Fruit fly (Drosophila melanogaster): ENCODE measurements around the gene CG6059.
A peak's percentile ranks its signal among the peaks of the same experiment; 100 is the strongest.

CG6059 gene

dm6 chr3R:27154001-27154400 is 29.5 kb upstream of the CG6059 start:
- peak; percentile 3; the same call in 1 of the 2 replicates for TF ChIP-seq Adf1 (GFP tag; IDR thresholded peaks at IDR 0.05)
- no peak for TF ChIP-seq Dek (tag; optimal IDR thresholded peaks at IDR 0.05)
- peak; percentile 39; the same call in 1 of the 2 replicates for TF ChIP-seq crol (GFP tag; IDR thresholded peaks at IDR 0.05)
- no peak for TF ChIP-seq CG14050 (GFP tag; IDR thresholded peaks at IDR 0.05)
- no peak for TF ChIP-seq zfh1 (GFP tag; IDR thresholded peaks at IDR 0.05)
- TF ChIP-seq chinmo (GFP tag; IDR thresholded peaks at IDR 0.05; ENCODE audit: partially characterized antibody) = 0 out of 4 replicates have a peak, but pooled peaks have one; percentile 31
- TF ChIP-seq bowl (GFP tag; IDR thresholded peaks at IDR 0.05) = no peak
- no peak for TF ChIP-seq fd3F (GFP tag; optimal IDR thresholded peaks at IDR 0.05)
- TF ChIP-seq scrt (GFP tag; optimal IDR thresholded peaks at IDR 0.05) = no peak
- no peak for TF ChIP-seq D19B (GFP tag; optimal IDR thresholded peaks at IDR 0.05)
- peak; percentile 82 for TF ChIP-seq ftz-f1 (GFP tag; optimal IDR thresholded peaks at IDR 0.05)
- no peak for TF ChIP-seq toy (GFP tag; IDR thresholded peaks at IDR 0.05)
- no peak for TF ChIP-seq CG13123 (GFP tag; optimal IDR thresholded peaks at IDR 0.05)

DNA sequence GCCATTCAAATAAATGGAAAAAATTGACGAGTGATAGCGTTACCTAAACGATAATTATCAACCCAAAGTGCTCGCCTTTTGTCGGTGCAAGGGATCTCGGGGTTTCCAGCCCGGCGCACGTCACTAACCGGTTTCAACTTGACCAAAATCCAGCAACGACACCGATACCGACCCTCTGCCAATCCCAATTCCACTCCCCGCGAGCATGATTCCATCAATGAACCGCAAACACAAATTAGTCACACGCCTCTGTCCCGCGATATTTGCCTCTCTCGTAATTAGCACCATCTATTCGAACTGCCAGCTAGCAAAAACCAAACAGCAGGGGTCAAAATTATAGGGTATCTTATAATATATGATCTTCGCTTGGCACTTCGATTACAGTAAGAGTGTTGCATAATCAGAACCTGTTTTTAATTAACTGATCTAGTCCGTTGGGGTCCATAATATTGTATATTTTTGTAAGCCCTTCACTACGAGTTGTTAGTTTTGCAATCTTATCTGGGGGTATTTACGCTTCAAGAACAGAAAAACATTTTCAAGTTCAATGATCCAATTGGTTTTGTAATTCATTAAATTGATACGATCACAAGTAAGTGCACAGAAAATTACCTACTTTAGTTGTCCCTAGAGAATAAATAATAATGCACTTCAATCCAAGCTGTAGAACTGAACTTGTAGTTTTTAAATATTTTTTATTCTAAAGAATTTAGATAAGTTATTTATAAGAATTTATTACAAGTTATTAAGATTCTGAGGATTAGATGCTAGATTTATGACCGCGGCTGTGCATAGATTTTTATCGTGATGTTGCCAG is 28.8 kb upstream of the CG6059 start:
- TF ChIP-seq zf30C (GFP tag; optimal IDR thresholded peaks at IDR 0.05) (no peak), CG8924 (tag; optimal IDR thresholded peaks at IDR 0.05) (peak; percentile 70), CG3995 (GFP tag; optimal IDR thresholded peaks at IDR 0.05) (no peak), CG11504 (tag; optimal IDR thresholded peaks at IDR 0.05) (peak; percentile 79), CG11398 (GFP tag; optimal IDR thresholded peaks at IDR 0.05) (no peak), amos (GFP tag; IDR thresholded peaks at IDR 0.05; ENCODE audit: partially characterized antibody) (no peak), CG6683 (GFP tag; optimal IDR thresholded peaks at IDR 0.05) (no peak), stc (GFP tag; IDR thresholded peaks at IDR 0.05) (no peak), Nf-YC (tag; optimal IDR thresholded peaks at IDR 0.05) (peak; percentile 40), gsb-n (tag; optimal IDR thresholded peaks at IDR 0.05) (peak; percentile 35), z (GFP tag; IDR thresholded peaks at IDR 0.05) (no peak), CG7271 (tag; optimal IDR thresholded peaks at IDR 0.05) (no peak), org-1 (GFP tag; optimal IDR thresholded peaks at IDR 0.05) (peak; percentile 35), CG13123 (GFP tag; optimal IDR thresholded peaks at IDR 0.05) (no peak), CG10147 (GFP tag; optimal IDR thresholded peaks at IDR 0.05) (peak; percentile 78), Drgx (GFP tag; IDR thresholded peaks at IDR 0.05) (no peak), CG1647 (GFP tag; optimal IDR thresholded peaks at IDR 0.05) (no peak), Xrp1 (GFP tag; IDR thresholded peaks at IDR 0.05) (peak; percentile 20; the same call in 1 of the 2 replicates), CG5245 (GFP tag; optimal IDR thresholded peaks at IDR 0.05) (no peak), onecut (GFP tag; IDR thresholded peaks at IDR 0.05) (no peak), CG3847 (GFP tag; IDR thresholded peaks at IDR 0.05) (0 out of 2 replicates have a peak, but pooled peaks have one; percentile 23), hbn (GFP tag; IDR thresholded peaks at IDR 0.05; ENCODE audit: partially characterized antibody) (no peak), seq (GFP tag; IDR thresholded peaks at IDR 0.05) (no peak), trem (tag; optimal IDR thresholded peaks at IDR 0.05) (peak; percentile 22), pum (GFP tag; optimal IDR thresholded peaks at IDR 0.05) (no peak), CG34376 (GFP tag; optimal IDR thresholded peaks at IDR 0.05) (no peak), CG1602 (GFP tag; optimal IDR thresholded peaks at IDR 0.05) (no peak), CG2199 (GFP tag; IDR thresholded peaks at IDR 0.05) (no peak), CG14014 (GFP tag; IDR thresholded peaks at IDR 0.05) (0 out of 2 replicates have a peak, but pooled peaks have one; percentile 7), CG32767 (GFP tag; IDR thresholded peaks at IDR 0.05) (no peak), CG3065 (GFP tag; optimal IDR thresholded peaks at IDR 0.05) (no peak), CG3407 (GFP tag; optimal IDR thresholded peaks at IDR 0.05) (no peak), Stat92E (GFP tag; optimal IDR thresholded peaks at IDR 0.05) (no peak), run (tag; optimal IDR thresholded peaks at IDR 0.05) (no peak), Six4 (GFP tag; optimal IDR thresholded peaks at IDR 0.05) (peak; percentile 29), CG9797 (GFP tag; optimal IDR thresholded peaks at IDR 0.05) (no peak), NK7.1 (GFP tag; optimal IDR thresholded peaks at IDR 0.05) (no peak)
